Worm (Caenorhabditis elegans): Measurements from ENCODE around the gene hst-6.
A peak's percentile ranks its signal among the peaks of the same experiment; 100 is the strongest.

ce11 chrX:5244041-5244440 is 31.3 kb upstream of the hst-6 start, which contains the start of gene Y34B4A.7:
- no peak for TF ChIP-seq ama-1 (optimal IDR thresholded peaks at IDR 0.05)
- no peak for TF ChIP-seq pes-1 (GFP tag; IDR thresholded peaks at IDR 0.05)
- TF ChIP-seq tra-4 (tag; optimal IDR thresholded peaks at IDR 0.05), result no peak
- TF ChIP-seq scrt-1 (GFP tag; IDR thresholded peaks at IDR 0.05), result no peak
- TF ChIP-seq ceh-36 (tag; optimal IDR thresholded peaks at IDR 0.05), result no peak
- TF ChIP-seq sea-1 (GFP tag; conservative IDR thresholded peaks at IDR 0.05), result 0 out of 2 replicates have a peak, but pooled peaks have one; percentile 8

Data from whole organism, early embryonic.